Fruit fly (Drosophila melanogaster): ENCODE data around the gene CG14443.
A peak's percentile ranks its signal among the peaks of the same experiment; 100 is the strongest.

Gene CG14443

DNA sequence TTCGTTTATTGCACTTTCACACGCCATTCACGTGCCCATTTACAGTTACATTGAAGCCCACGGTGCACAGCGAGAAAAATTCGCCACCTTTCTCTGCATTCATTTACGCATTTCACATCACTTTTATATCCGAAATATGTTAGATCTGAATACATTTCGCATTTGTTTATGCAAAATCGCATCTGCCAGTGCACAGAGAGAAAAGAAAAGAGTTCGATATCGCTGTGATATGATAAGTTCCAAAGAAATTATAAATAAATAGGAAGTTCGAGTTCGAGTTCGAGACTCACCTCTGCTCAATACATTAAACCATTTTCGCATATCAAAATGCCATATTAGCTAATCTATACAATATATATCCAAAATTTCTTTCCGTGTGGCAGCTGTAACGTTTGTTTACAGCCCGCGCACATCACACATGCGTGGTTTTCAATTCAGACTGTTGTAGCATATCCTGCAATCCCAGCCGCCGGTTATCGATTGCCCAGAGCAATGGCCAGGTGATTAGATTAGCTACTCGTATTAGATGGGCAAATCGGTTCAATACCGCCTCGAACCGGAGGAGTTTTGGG is 22.4 kb downstream of the CG14443 start:
- TF ChIP-seq CG5204 (GFP tag; optimal IDR thresholded peaks at IDR 0.05) (peak; percentile 86), CG14711 (tag; optimal IDR thresholded peaks at IDR 0.05) (peak; percentile 83), CG7101 (tag; optimal IDR thresholded peaks at IDR 0.05) (peak; percentile 93), CG1620 (GFP tag; optimal IDR thresholded peaks at IDR 0.05) (peak; percentile 74), Hr96 (GFP tag; optimal IDR thresholded peaks at IDR 0.05) (peak; percentile 87), pad (GFP tag; optimal IDR thresholded peaks at IDR 0.05) (peak; percentile 81), kay (GFP tag; ENCODE audit: borderline replicate concordance) (no peak), cic (GFP tag; optimal IDR thresholded peaks at IDR 0.05) (peak; percentile 79), Mnt (GFP tag; optimal IDR thresholded peaks at IDR 0.05) (peak; percentile 89), toe (GFP tag; optimal IDR thresholded peaks at IDR 0.05) (peak; percentile 74), Clk (GFP tag; optimal IDR thresholded peaks at IDR 0.05) (peak; percentile 62), ovo (GFP tag; optimal IDR thresholded peaks at IDR 0.05) (peak; percentile 98), CG33017 (tag; optimal IDR thresholded peaks at IDR 0.05) (peak; percentile 84), CG12768 (GFP tag; optimal IDR thresholded peaks at IDR 0.05) (peak; percentile 89), CG11617 (GFP tag; optimal IDR thresholded peaks at IDR 0.05) (peak; percentile 96), bab1 (GFP tag; optimal IDR thresholded peaks at IDR 0.05) (peak; percentile 88), CG7045 (GFP tag; optimal IDR thresholded peaks at IDR 0.05) (peak; percentile 87), Crg-1 (GFP tag; optimal IDR thresholded peaks at IDR 0.05) (peak; percentile 85), cnc (optimal IDR thresholded peaks at IDR 0.05) (no peak), tj (GFP tag; optimal IDR thresholded peaks at IDR 0.05) (peak; percentile 69)

DNA sequence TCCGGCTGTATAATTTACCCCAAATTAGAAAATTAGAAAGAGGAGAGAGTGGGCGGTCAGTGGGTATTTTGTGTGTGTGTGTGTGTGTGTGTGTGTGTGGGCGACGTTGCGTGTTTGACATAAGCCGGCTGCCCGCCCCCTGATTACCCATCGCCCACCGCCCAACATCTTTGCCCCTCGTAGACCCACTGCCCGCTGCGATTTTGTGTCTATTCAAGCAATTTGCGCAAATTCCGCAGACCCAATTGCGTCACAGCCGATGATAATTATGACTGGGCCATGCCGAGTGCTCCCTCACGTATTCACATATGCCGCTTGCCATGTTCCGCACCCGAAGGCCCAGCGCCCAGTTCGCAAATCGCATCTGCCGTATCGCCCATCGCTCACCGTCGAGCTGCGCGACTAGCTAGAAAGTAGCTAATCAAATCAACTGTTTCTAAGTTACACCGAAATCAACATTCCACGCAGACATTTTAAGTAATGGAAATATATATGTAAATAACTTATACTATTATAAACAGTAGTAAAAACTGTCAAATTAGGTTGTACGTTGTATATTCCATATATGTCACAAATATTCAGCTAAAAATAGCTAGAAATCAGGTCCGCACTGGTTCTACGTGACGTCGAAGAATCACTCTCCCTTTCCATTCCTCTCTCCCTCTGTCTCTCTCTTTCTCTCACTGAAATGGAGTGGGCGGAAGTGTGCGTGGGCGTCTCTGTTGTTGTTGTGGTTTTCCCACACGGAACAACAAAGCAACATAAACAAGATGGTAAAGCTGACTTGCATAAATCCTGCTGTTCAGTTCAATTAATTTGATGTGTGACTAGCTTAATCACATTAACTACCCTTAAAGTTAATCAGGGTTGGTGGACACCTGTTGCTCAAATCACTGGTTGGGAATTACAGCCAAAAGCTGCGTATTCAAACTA is 23.1 kb downstream of the CG14443 start:
- TF ChIP-seq bab1 (GFP tag; optimal IDR thresholded peaks at IDR 0.05) (peak; percentile 73), kay (GFP tag; ENCODE audit: borderline replicate concordance) (peak; percentile 74), Crg-1 (GFP tag; optimal IDR thresholded peaks at IDR 0.05) (no peak), CG12768 (GFP tag; optimal IDR thresholded peaks at IDR 0.05) (peak; percentile 24), cic (GFP tag; optimal IDR thresholded peaks at IDR 0.05) (no peak), Mnt (GFP tag; optimal IDR thresholded peaks at IDR 0.05) (peak; percentile 16), tj (GFP tag; optimal IDR thresholded peaks at IDR 0.05) (peak; percentile 92), CG7101 (tag; optimal IDR thresholded peaks at IDR 0.05) (peak; percentile 69), toe (GFP tag; optimal IDR thresholded peaks at IDR 0.05) (no peak), pad (GFP tag; optimal IDR thresholded peaks at IDR 0.05) (peak; percentile 36), CG11617 (GFP tag; optimal IDR thresholded peaks at IDR 0.05) (peak; percentile 28), CG5204 (GFP tag; optimal IDR thresholded peaks at IDR 0.05) (peak; percentile 23), Hr96 (GFP tag; optimal IDR thresholded peaks at IDR 0.05) (no peak), CG7045 (GFP tag; optimal IDR thresholded peaks at IDR 0.05) (peak; percentile 14), cnc (optimal IDR thresholded peaks at IDR 0.05) (peak in 1 of 2 experiments; percentile 28), Clk (GFP tag; optimal IDR thresholded peaks at IDR 0.05) (no peak), CG14711 (tag; optimal IDR thresholded peaks at IDR 0.05) (peak; percentile 59), CG33017 (tag; optimal IDR thresholded peaks at IDR 0.05) (peak; percentile 71)

DNA sequence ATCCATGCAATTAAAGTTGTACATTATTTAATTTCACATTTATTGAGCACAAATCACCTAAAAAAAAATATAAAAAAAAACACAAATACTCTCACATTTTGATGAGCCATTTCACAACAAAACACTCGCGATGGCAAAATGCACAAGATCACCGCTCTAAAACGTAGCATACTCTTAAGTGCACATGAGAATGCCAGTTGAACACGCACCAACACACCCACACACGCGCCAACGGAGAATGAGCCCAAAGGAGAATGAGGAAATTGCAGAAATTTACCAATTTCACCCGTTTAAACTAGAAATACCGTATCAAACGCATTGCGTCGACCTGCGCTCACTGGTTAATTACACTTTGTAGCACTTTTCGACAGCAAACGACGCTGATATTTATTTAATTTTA is 26.2 kb downstream of the CG14443 start:
- TF ChIP-seq ovo (GFP tag; optimal IDR thresholded peaks at IDR 0.05) (no peak), bab1 (GFP tag; optimal IDR thresholded peaks at IDR 0.05) (no peak), kay (GFP tag; ENCODE audit: borderline replicate concordance) (no peak), CG14711 (tag; optimal IDR thresholded peaks at IDR 0.05) (no peak), toe (GFP tag; optimal IDR thresholded peaks at IDR 0.05) (no peak), tj (GFP tag; optimal IDR thresholded peaks at IDR 0.05) (no peak), CG1620 (GFP tag; optimal IDR thresholded peaks at IDR 0.05) (no peak), pad (GFP tag; optimal IDR thresholded peaks at IDR 0.05) (no peak), CG7101 (tag; optimal IDR thresholded peaks at IDR 0.05) (no peak), cnc (optimal IDR thresholded peaks at IDR 0.05) (no peak), Clk (GFP tag; optimal IDR thresholded peaks at IDR 0.05) (no peak), CG5204 (GFP tag; optimal IDR thresholded peaks at IDR 0.05) (no peak), Mnt (GFP tag; optimal IDR thresholded peaks at IDR 0.05) (no peak), CG33017 (tag; optimal IDR thresholded peaks at IDR 0.05) (no peak), Crg-1 (GFP tag; optimal IDR thresholded peaks at IDR 0.05) (no peak)

DNA sequence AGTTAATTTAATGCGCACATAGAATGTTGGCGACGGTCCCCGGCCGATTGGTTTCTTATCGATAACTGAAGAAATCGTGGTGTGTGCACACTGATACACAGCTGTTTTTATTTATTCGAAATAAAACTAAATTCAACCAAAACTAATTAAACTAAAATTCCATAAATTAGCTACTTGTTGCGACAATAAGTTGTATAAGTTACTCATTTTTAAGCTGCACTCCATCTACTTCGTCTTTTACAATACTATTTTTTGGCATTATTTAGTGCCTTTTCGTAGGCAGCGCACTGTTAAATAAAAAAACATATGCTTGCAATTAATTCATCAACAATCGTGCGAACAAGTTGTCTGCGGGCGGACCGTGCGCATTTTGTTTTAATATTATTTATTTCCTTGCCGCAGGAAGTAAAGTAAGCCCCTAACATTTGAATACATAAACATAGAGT is 27.7 kb downstream of the CG14443 start, which contains the start of the genes CG3224 and Ctr1A:
TSS of gene CG3224 (minus strand) at position 71 of the 446 bp plus-strand sequence.
TSS of gene Ctr1A (plus strand) at position 256 of the 446 bp plus-strand sequence.
- no peak for TF ChIP-seq toe (GFP tag; optimal IDR thresholded peaks at IDR 0.05)
- TF ChIP-seq kay (GFP tag; ENCODE audit: borderline replicate concordance) = peak; percentile 69
- TF ChIP-seq cnc (optimal IDR thresholded peaks at IDR 0.05) = no peak
- peak; percentile 22 for TF ChIP-seq CG11617 (GFP tag; optimal IDR thresholded peaks at IDR 0.05)
- TF ChIP-seq cic (GFP tag; optimal IDR thresholded peaks at IDR 0.05) = no peak
- peak; percentile 34 for TF ChIP-seq bab1 (GFP tag; optimal IDR thresholded peaks at IDR 0.05)
- TF ChIP-seq pad (GFP tag; optimal IDR thresholded peaks at IDR 0.05) = no peak
- no peak for TF ChIP-seq Clk (GFP tag; optimal IDR thresholded peaks at IDR 0.05)
- TF ChIP-seq CG7101 (tag; optimal IDR thresholded peaks at IDR 0.05) = peak; percentile 16
- TF ChIP-seq CG14711 (tag; optimal IDR thresholded peaks at IDR 0.05) = peak; percentile 27
- TF ChIP-seq CG7045 (GFP tag; optimal IDR thresholded peaks at IDR 0.05) = no peak
- TF ChIP-seq Mnt (GFP tag; optimal IDR thresholded peaks at IDR 0.05) = peak; percentile 63

DNA sequence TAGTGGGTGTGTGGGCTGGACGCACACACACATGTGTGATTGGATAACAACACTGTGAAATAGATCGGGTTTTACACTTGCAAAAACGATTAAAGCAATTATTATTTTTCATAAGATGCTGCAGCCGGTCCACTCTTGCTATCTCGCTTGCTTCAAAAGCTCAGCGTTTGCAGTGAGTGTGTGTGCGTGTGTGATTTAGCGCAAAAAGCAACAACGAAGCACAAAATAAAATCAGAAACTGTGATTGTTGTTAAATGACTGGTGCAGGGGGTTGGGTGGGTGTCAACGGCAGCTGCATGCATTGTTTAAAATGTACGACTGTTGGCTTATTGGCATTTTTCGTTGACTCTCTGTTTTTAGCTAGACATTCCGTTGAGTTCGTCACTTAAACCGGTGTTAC is 28.1 kb downstream of the CG14443 start:
- no peak for TF ChIP-seq kay (GFP tag; ENCODE audit: borderline replicate concordance)
- TF ChIP-seq Mnt (GFP tag; optimal IDR thresholded peaks at IDR 0.05) = no peak
- no peak for TF ChIP-seq cic (GFP tag; optimal IDR thresholded peaks at IDR 0.05)
- peak; percentile 67 for TF ChIP-seq tj (GFP tag; optimal IDR thresholded peaks at IDR 0.05)
- no peak for TF ChIP-seq cnc (optimal IDR thresholded peaks at IDR 0.05)
- TF ChIP-seq CG14711 (tag; optimal IDR thresholded peaks at IDR 0.05) = no peak

Data from whole organism, adult.